Fruit fly (Drosophila melanogaster): Measurements from ENCODE around the gene Ir21a.

Gene Ir21a

DNA sequence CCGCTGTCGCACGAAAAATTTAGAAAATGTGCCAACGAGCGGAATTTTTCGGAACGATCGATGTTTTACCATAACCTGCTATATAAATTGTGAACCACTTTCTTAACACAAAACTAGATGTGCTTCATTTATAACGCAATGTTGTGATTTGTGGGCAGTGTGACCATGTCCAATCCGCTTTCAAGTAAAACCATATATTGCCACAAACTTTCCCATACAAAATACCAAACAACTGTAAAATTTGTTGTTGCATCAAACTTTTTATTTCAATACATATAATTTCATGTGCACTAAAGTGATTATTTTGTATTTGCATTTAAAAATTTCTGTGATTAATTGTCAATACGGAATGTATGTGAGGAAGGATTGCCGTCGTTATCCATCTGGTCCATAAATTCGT is 3.4 kb downstream of the Ir21a start:
- TF ChIP-seq CG17801 (GFP tag; optimal IDR thresholded peaks at IDR 0.05; ENCODE audit: partially characterized antibody), result no peak

DNA sequence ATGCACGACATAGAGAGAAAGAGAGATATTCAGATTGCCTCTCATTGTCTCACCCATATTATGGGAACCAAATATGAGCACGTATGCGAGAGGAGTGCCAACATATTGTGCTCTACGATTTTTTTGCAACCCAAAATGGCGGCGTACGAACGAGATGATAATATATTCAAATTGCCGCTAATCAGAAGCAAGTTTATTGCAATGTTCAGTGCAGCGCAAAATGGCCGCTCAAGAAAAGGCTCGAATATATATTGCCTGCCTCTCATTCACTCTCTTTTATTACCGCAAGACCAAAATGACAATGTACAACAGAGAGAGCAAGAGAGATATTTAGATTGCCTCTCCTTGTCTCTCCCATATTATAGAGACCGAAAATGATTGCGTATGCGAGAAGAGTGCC is 19.4 kb downstream of the Ir21a start:
- no peak for TF ChIP-seq CG17801 (GFP tag; optimal IDR thresholded peaks at IDR 0.05; ENCODE audit: partially characterized antibody)
